Worm (Caenorhabditis elegans): Measurements from ENCODE around the gene rbm-25.

- TF ChIP-seq ztf-4 (tag; optimal IDR thresholded peaks at IDR 0.05) = no peak
- no peak for TF ChIP-seq nhr-237 (tag; optimal IDR thresholded peaks at IDR 0.05)
- TF ChIP-seq zag-1 (tag; optimal IDR thresholded peaks at IDR 0.05) = no peak
- TF ChIP-seq aly-2 (tag; optimal IDR thresholded peaks at IDR 0.05) = no peak
- no peak for TF ChIP-seq snpc-4 (tag; optimal IDR thresholded peaks at IDR 0.05)
- TF ChIP-seq ztf-11 (tag; optimal IDR thresholded peaks at IDR 0.05) = no peak
- TF ChIP-seq nhr-77 (tag; optimal IDR thresholded peaks at IDR 0.05) = no peak
- no peak for TF ChIP-seq alr-1 (tag; optimal IDR thresholded peaks at IDR 0.05)
- no peak for TF ChIP-seq lin-13 (GFP tag; optimal IDR thresholded peaks at IDR 0.05)
These were observed 41.2 kb downstream of the rbm-25 start for ce11 chrV:12538984-12539852.
